Worm (Caenorhabditis elegans) whole organism, L2 larva: ENCODE data around the gene T16G1.2.

Experiments
- C34F6.9 ChIP-seq: fragments of 150-350 bp; optimal IDR thresholded peaks from 2 replicates; lab custom pipeline; 2014; ENCODE audit warnings: missing biosample characterization, missing genetic modification characterization
- F13H6.1 ChIP-seq: sonication (generic microtip); optimal IDR thresholded peaks from 2 replicates; lab custom pipeline; 2016; ENCODE audit warnings: missing genetic modification characterization, missing compliant biosample characterization
- Y55F3AM.14 ChIP-seq: fragments of 200-800 bp; sonication (Bioruptor generic); optimal IDR thresholded peaks from 2 replicates; lab custom pipeline; 2018; ENCODE audit warnings: mild to moderate bottlenecking, missing genetic modification characterization, missing compliant biosample characterization
- ZK546.5 ChIP-seq: sonication (generic microtip); optimal IDR thresholded peaks from 2 replicates; lab custom pipeline; 2017; ENCODE audit warnings: missing biosample characterization, missing genetic modification characterization
- alr-1 ChIP-seq: fragments of 150-350 bp; optimal IDR thresholded peaks from 2 replicates; lab custom pipeline; 2014; ENCODE audit warnings: missing biosample characterization, missing genetic modification characterization
- aly-2 ChIP-seq: fragments of 150-350 bp; optimal IDR thresholded peaks from 2 replicates; lab custom pipeline; 2014; ENCODE audit warnings: missing biosample characterization, missing genetic modification characterization
- blmp-1 ChIP-seq: sonication (generic microtip); optimal IDR thresholded peaks from 2 replicates; lab custom pipeline; 2017; ENCODE audit warnings: missing genetic modification characterization, mild to moderate bottlenecking, missing compliant biosample characterization, antibody characterized with exemption, moderate library complexity; ENCODE audit not compliant: insufficient read depth
- ceh-16 ChIP-seq: fragments of 150-350 bp; optimal IDR thresholded peaks from 2 replicates; lab custom pipeline; 2014; ENCODE audit warnings: missing biosample characterization, missing genetic modification characterization
- ceh-82 ChIP-seq: fragments of 150-350 bp; optimal IDR thresholded peaks from 2 replicates; lab custom pipeline; 2014; ENCODE audit warnings: missing biosample characterization, missing genetic modification characterization
- crh-2 ChIP-seq: sonication (generic microtip); optimal IDR thresholded peaks from 2 replicates; lab custom pipeline; 2017; ENCODE audit warnings: missing biosample characterization, missing genetic modification characterization
- dmd-4 ChIP-seq: sonication (generic microtip); optimal IDR thresholded peaks from 2 replicates; lab custom pipeline; 2017; ENCODE audit warnings: missing biosample characterization, missing genetic modification characterization
- egl-27 ChIP-seq: sonication (generic microtip); optimal IDR thresholded peaks from 3 replicates; lab custom pipeline; 2017; ENCODE audit warnings: missing biosample characterization, missing genetic modification reagents, missing genetic modification characterization
- elt-1 ChIP-seq: fragments of 150-350 bp; optimal IDR thresholded peaks from 2 replicates; lab custom pipeline; 2014; ENCODE audit warnings: missing biosample characterization, missing genetic modification characterization
- fos-1 ChIP-seq: fragments of 150-350 bp; optimal IDR thresholded peaks from 2 replicates; lab custom pipeline; 2014; ENCODE audit warnings: missing biosample characterization, missing genetic modification characterization
- gmeb-1 ChIP-seq: fragments of 150-350 bp; optimal IDR thresholded peaks from 2 replicates; lab custom pipeline; 2014; ENCODE audit warnings: missing biosample characterization, missing genetic modification characterization
- lin-11 ChIP-seq: fragments of 150-350 bp; sonication (generic microtip); optimal IDR thresholded peaks from 2 replicates; lab custom pipeline; 2014; ENCODE audit warnings: missing biosample characterization, missing genetic modification characterization, inconsistent platforms, mixed read lengths
- lin-13 ChIP-seq: fragments of 150-350 bp; optimal IDR thresholded peaks from 2 replicates; lab custom pipeline; 2014; ENCODE audit warnings: missing biosample characterization, missing genetic modification reagents, missing genetic modification characterization
- lsy-2 ChIP-seq, 2 experiments: fragments of 150-350 bp in 1 of 2; sonication (generic microtip) in 1 of 2; optimal IDR thresholded peaks; 2 replicates each; lab custom pipeline; 2014 to 2017; ENCODE audit warnings: missing biosample characterization in 2 of 2, missing genetic modification characterization in 2 of 2
- mbf-1 ChIP-seq: sonication (generic microtip); optimal IDR thresholded peaks from 2 replicates; lab custom pipeline; 2017; ENCODE audit warnings: missing biosample characterization, missing genetic modification characterization
- mdl-1 ChIP-seq, 2 experiments: fragments of 150-350 bp in 1 of 2; sonication (generic microtip) in 1 of 2; optimal IDR thresholded peaks; 2 replicates each; lab custom pipeline; 2017; ENCODE audit warnings: missing biosample characterization in 2 of 2, missing genetic modification characterization in 2 of 2
- nhr-10 ChIP-seq: sonication (generic microtip); optimal IDR thresholded peaks from 2 replicates; lab custom pipeline; 2017; ENCODE audit warnings: missing biosample characterization, missing genetic modification characterization
- nhr-11 ChIP-seq: fragments of 150-350 bp; optimal IDR thresholded peaks from 2 replicates; lab custom pipeline; 2014; ENCODE audit warnings: missing biosample characterization, missing genetic modification characterization
- nhr-12 ChIP-seq: fragments of 150-350 bp; optimal IDR thresholded peaks from 2 replicates; lab custom pipeline; 2014; ENCODE audit warnings: missing biosample characterization, missing genetic modification characterization
- nhr-129 ChIP-seq: fragments of 150-350 bp; optimal IDR thresholded peaks from 2 replicates; lab custom pipeline; 2014; ENCODE audit warnings: missing biosample characterization, missing genetic modification characterization
- nhr-23 ChIP-seq: fragments of 150-350 bp; optimal IDR thresholded peaks from 2 replicates; lab custom pipeline; 2014; ENCODE audit warnings: missing biosample characterization, missing genetic modification reagents, missing genetic modification characterization
- nhr-25 ChIP-seq: fragments of 150-350 bp; sonication (generic microtip); optimal IDR thresholded peaks from 3 replicates; lab custom pipeline; 2014; ENCODE audit warnings: missing biosample characterization, missing genetic modification characterization
- nhr-6 ChIP-seq: fragments of 150-350 bp; optimal IDR thresholded peaks from 2 replicates; lab custom pipeline; 2014; ENCODE audit warnings: missing biosample characterization, missing genetic modification characterization
- peb-1 ChIP-seq: fragments of 150-350 bp; optimal IDR thresholded peaks from 2 replicates; lab custom pipeline; 2014; ENCODE audit warnings: missing biosample characterization, missing genetic modification characterization
- skn-1 ChIP-seq: sonication (generic microtip); optimal IDR thresholded peaks from 2 replicates; lab custom pipeline; 2017; ENCODE audit warnings: missing biosample characterization, missing genetic modification characterization
- sma-3 ChIP-seq: sonication (generic microtip); optimal IDR thresholded peaks from 2 replicates; lab custom pipeline; 2016; ENCODE audit warnings: missing genetic modification reagents, missing genetic modification characterization, missing compliant biosample characterization
- sma-9 ChIP-seq, 2 experiments: fragments of 150-350 bp in 1 of 2; sonication (generic microtip) in 1 of 2; optimal IDR thresholded peaks; 2 replicates each; lab custom pipeline; 2014 to 2016; ENCODE audit warnings: missing genetic modification characterization in 2 of 2, mild to moderate bottlenecking in 1 of 2, missing biosample characterization in 1 of 2, missing compliant biosample characterization in 1 of 2, missing genetic modification reagents in 1 of 2, moderate library complexity in 1 of 2
- unc-39 ChIP-seq: fragments of 150-350 bp; optimal IDR thresholded peaks from 2 replicates; lab custom pipeline; 2014; ENCODE audit warnings: missing biosample characterization, missing genetic modification characterization
- unc-55 ChIP-seq: fragments of 150-350 bp; sonication (generic microtip); optimal IDR thresholded peaks from 3 replicates; lab custom pipeline; 2014; ENCODE audit warnings: missing biosample characterization, missing genetic modification reagents, missing genetic modification characterization
- zag-1 ChIP-seq: fragments of 150-350 bp; optimal IDR thresholded peaks from 2 replicates; lab custom pipeline; 2014; ENCODE audit warnings: missing biosample characterization, missing genetic modification characterization
- ztf-1 ChIP-seq: fragments of 200-800 bp; sonication (Bioruptor generic); conservative IDR thresholded peaks from 2 replicates; pipeline ENCODE4 v1.3.6; 2022; ENCODE audit warnings: missing genetic modification characterization, missing compliant biosample characterization
- ztf-11 ChIP-seq: sonication (generic microtip); optimal IDR thresholded peaks from 2 replicates; lab custom pipeline; 2017; ENCODE audit warnings: missing biosample characterization, missing genetic modification characterization
- ztf-4 ChIP-seq: fragments of 150-350 bp; optimal IDR thresholded peaks from 2 replicates; lab custom pipeline; 2014; ENCODE audit warnings: missing biosample characterization, missing genetic modification characterization

T16G1.2 gene

ce11 chrV:12928929-12929532, at the start of gene T16G1.2:
Gene T16G1.2, plus strand, starts transcription at chrV:12929482.
- no peak for TF ChIP-seq sma-9 (GFP tag; optimal IDR thresholded peaks at IDR 0.05; lab: Kevin White, UChicago)
- TF ChIP-seq sma-9 (tag; optimal IDR thresholded peaks at IDR 0.05; lab: Kevin White, UChicago), result no peak
- peak; percentile 21 for TF ChIP-seq blmp-1

DNA sequence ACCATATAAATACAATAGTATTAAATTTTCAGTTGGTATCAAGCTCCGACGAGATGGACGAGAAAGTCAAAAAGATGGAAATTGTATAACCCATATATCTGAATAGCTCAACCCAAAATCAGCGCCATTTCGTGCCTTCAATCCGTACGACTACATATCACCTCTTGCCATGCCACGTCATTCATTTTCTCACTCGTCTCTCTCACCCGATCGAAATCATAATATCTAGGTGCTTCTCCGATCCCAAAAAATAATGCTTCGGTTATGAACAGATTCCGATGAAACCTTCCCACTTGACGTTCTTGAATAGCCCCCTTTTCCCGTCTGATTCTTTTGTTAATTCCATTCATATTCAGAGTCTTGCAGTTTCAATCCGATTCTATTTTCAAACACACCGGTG, 47.9 kb upstream of the T16G1.2 start:
- TF ChIP-seq C34F6.9 (tag; lab: Kevin White, UChicago) (no peak), ztf-11 (tag; lab: Kevin White, UChicago) (no peak), sma-3 (GFP tag; lab: Kevin White, UChicago) (no peak), nhr-25 (tag; lab: Kevin White, UChicago) (no peak), nhr-6 (tag; lab: Kevin White, UChicago) (no peak)

- TF ChIP-seq nhr-25 (tag; lab: Kevin White, UChicago), result no peak
- TF ChIP-seq ztf-4 (tag; lab: Kevin White, UChicago), result no peak
- TF ChIP-seq fos-1 (tag; lab: Kevin White, UChicago), result no peak
- no peak for TF ChIP-seq blmp-1
- no peak for TF ChIP-seq peb-1
- TF ChIP-seq alr-1 (tag; lab: Kevin White, UChicago), result no peak
- TF ChIP-seq lin-13 (GFP tag; lab: Kevin White, UChicago), result no peak
- TF ChIP-seq elt-1, result no peak
- no peak for TF ChIP-seq lin-11 (tag; lab: Kevin White, UChicago)
- TF ChIP-seq dmd-4 (tag; lab: Kevin White, UChicago), result no peak
- TF ChIP-seq F13H6.1 (tag; lab: Kevin White, UChicago), result no peak
- TF ChIP-seq nhr-11 (tag; lab: Kevin White, UChicago), result no peak
- no peak for TF ChIP-seq skn-1 (tag; lab: Kevin White, UChicago)
- no peak for TF ChIP-seq nhr-10 (tag; lab: Kevin White, UChicago)
Measured at ce11 chrV:12882370-12882769, 46.9 kb upstream of the T16G1.2 start.

- no peak for TF ChIP-seq dmd-4 (tag; lab: Kevin White, UChicago)
- no peak for TF ChIP-seq crh-2 (tag; lab: Kevin White, UChicago)
- no peak for TF ChIP-seq ztf-11 (tag; lab: Kevin White, UChicago)
- TF ChIP-seq mdl-1 (tag; optimal IDR thresholded peaks at IDR 0.05; lab: Kevin White, UChicago), result no peak
- no peak for TF ChIP-seq Y55F3AM.14
- no peak for TF ChIP-seq gmeb-1 (tag; lab: Kevin White, UChicago)
- no peak for TF ChIP-seq ceh-16 (tag; lab: Kevin White, UChicago)
- no peak for TF ChIP-seq nhr-23 (tag; lab: Kevin White, UChicago)
- no peak for TF ChIP-seq lin-11 (tag; lab: Kevin White, UChicago)
- TF ChIP-seq nhr-129, result no peak
- no peak for TF ChIP-seq unc-39 (tag; lab: Kevin White, UChicago)
- no peak for TF ChIP-seq lsy-2 (tag; optimal IDR thresholded peaks at IDR 0.05; lab: Kevin White, UChicago)
- TF ChIP-seq blmp-1, result no peak
- TF ChIP-seq unc-55 (GFP tag; lab: Kevin White, UChicago), result no peak
- TF ChIP-seq egl-27 (tag; lab: Kevin White, UChicago), result no peak
Measured at ce11 chrV:12885860-12886259, 43.4 kb upstream of the T16G1.2 start, which contains the start of gene glb-24. Gene glb-24, minus strand, starts transcription at chrV:12885960.

DNA sequence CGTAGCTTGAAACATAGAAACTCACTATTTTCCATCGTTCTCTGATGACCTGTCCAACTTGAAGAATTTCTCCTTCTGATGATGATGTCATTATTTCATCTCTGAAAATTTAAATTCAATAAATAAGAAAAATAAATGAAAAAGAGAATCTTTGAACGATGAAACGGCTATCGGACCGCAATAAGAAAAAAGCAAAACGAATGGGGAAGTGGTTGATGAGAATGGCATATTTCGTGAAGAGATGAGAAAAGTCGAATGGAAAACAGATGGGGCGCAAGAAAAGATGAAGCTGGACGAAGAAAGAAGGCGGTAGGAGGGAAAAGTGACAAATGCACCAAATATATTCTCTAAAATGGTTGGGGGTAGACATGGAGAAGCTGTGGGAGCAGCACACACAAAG, 33.5 kb upstream of the T16G1.2 start, which contains the start of gene ttbk-7:
Gene ttbk-7, minus strand, starts transcription at position 101 of the 400 bp plus-strand sequence.
- no peak for TF ChIP-seq mdl-1 (tag; optimal IDR thresholded peaks at IDR 0.05; lab: Kevin White, UChicago)
- TF ChIP-seq nhr-12 (tag; lab: Kevin White, UChicago), result no peak
- no peak for TF ChIP-seq zag-1 (tag; lab: Kevin White, UChicago)
- no peak for TF ChIP-seq ztf-1
- TF ChIP-seq mbf-1 (tag; lab: Kevin White, UChicago), result no peak
- TF ChIP-seq C34F6.9 (tag; lab: Kevin White, UChicago), result no peak
- TF ChIP-seq alr-1 (tag; lab: Kevin White, UChicago), result no peak
- no peak for TF ChIP-seq ceh-82
- TF ChIP-seq ZK546.5 (tag; lab: Kevin White, UChicago), result no peak
- no peak for TF ChIP-seq blmp-1
- TF ChIP-seq aly-2 (tag; lab: Kevin White, UChicago), result no peak
- TF ChIP-seq sma-9 (GFP tag; optimal IDR thresholded peaks at IDR 0.05; lab: Kevin White, UChicago), result no peak
- TF ChIP-seq sma-9 (tag; optimal IDR thresholded peaks at IDR 0.05; lab: Kevin White, UChicago), result no peak
- TF ChIP-seq, all 48 proteins: peak for 0
